Fruit fly (Drosophila melanogaster): ENCODE measurements around the gene CrebA.

Gene CrebA

dm6 chr3L:15514405-15514804, 20.8 kb upstream of the CrebA start (continued):
- TF ChIP-seq mirr (GFP tag; optimal IDR thresholded peaks at IDR 0.05) (no peak), HLH4C (GFP tag; IDR thresholded peaks at IDR 0.05; ENCODE audit: partially characterized antibody) (0 out of 3 replicates have a peak, but pooled peaks have one; percentile 7), Elba2 (GFP tag; optimal IDR thresholded peaks at IDR 0.05) (no peak), CHES-1-like (GFP tag; optimal IDR thresholded peaks at IDR 0.05) (peak; percentile 60), Six4 (GFP tag; optimal IDR thresholded peaks at IDR 0.05) (no peak), scrt (GFP tag; optimal IDR thresholded peaks at IDR 0.05) (peak; percentile 21), slbo (GFP tag; IDR thresholded peaks at IDR 0.05) (no peak), CG9727 (GFP tag; optimal IDR thresholded peaks at IDR 0.05) (no peak), Mrtf (GFP tag; IDR thresholded peaks at IDR 0.05) (no peak), CG34376 (GFP tag; optimal IDR thresholded peaks at IDR 0.05) (peak; percentile 48), CG12299 (tag; optimal IDR thresholded peaks at IDR 0.05) (no peak), Camta (GFP tag; optimal IDR thresholded peaks at IDR 0.05) (no peak), Max (GFP tag; optimal IDR thresholded peaks at IDR 0.05) (peak; percentile 35), stc (GFP tag; IDR thresholded peaks at IDR 0.05) (no peak), CG10321 (GFP tag; IDR thresholded peaks at IDR 0.05) (0 out of 2 replicates have a peak, but pooled peaks have one; percentile 45), CG31441 (GFP tag; IDR thresholded peaks at IDR 0.05) (no peak), grn (GFP tag; optimal IDR thresholded peaks at IDR 0.05) (peak; percentile 22), Abd-B (GFP tag; optimal IDR thresholded peaks at IDR 0.05) (no peak), Hsf (GFP tag; optimal IDR thresholded peaks at IDR 0.05) (no peak), CG34224 (GFP tag; IDR thresholded peaks at IDR 0.05; ENCODE audit: partially characterized antibody) (peak; percentile 55; the same call in 2 of the 3 replicates), CG18619 (GFP tag; optimal IDR thresholded peaks at IDR 0.05) (no peak), knrl (GFP tag; IDR thresholded peaks at IDR 0.05; ENCODE audit: partially characterized antibody) (no peak), Doc2 (GFP tag; IDR thresholded peaks at IDR 0.05) (no peak), gfzf (GFP tag; optimal IDR thresholded peaks at IDR 0.05) (no peak), eve (GFP tag; optimal IDR thresholded peaks at IDR 0.05) (no peak), CG1792 (GFP tag; optimal IDR thresholded peaks at IDR 0.05) (no peak), CG32767 (GFP tag; IDR thresholded peaks at IDR 0.05) (no peak), fd3F (GFP tag; optimal IDR thresholded peaks at IDR 0.05) (no peak), Dll (GFP tag; IDR thresholded peaks at IDR 0.05; ENCODE audit: partially characterized antibody) (peak; percentile 61), ro (GFP tag; IDR thresholded peaks at IDR 0.05) (no peak), Sry-δ (GFP tag; optimal IDR thresholded peaks at IDR 0.05) (no peak), bab2 (GFP tag; optimal IDR thresholded peaks at IDR 0.05) (no peak), Dref (GFP tag; IDR thresholded peaks at IDR 0.05) (no peak), CG13775 (GFP tag; optimal IDR thresholded peaks at IDR 0.05) (no peak), CG7357 (GFP tag; IDR thresholded peaks at IDR 0.05) (no peak), CG11560 (tag; IDR thresholded peaks at IDR 0.05) (no peak), CG4730 (GFP tag; IDR thresholded peaks at IDR 0.05) (no peak), CG30020 (tag; optimal IDR thresholded peaks at IDR 0.05) (no peak), phol (tag; optimal IDR thresholded peaks at IDR 0.05) (no peak), CG2199 (GFP tag; IDR thresholded peaks at IDR 0.05) (peak; percentile 40; the same call in 1 of the 3 replicates), CG9215 (GFP tag; IDR thresholded peaks at IDR 0.05) (no peak), CG14710 (tag; optimal IDR thresholded peaks at IDR 0.05) (no peak), tio (GFP tag; optimal IDR thresholded peaks at IDR 0.05) (no peak), CG6254 (GFP tag; optimal IDR thresholded peaks at IDR 0.05) (no peak), ap (GFP tag; IDR thresholded peaks at IDR 0.05) (no peak), eyg (GFP tag; optimal IDR thresholded peaks at IDR 0.05) (no peak), so (GFP tag; IDR thresholded peaks at IDR 0.05) (peak; percentile 30; the same call in 1 of the 3 replicates), CG9932 (GFP tag; IDR thresholded peaks at IDR 0.05) (no peak), CG11398 (GFP tag; optimal IDR thresholded peaks at IDR 0.05) (no peak), CG8290 (GFP tag; optimal IDR thresholded peaks at IDR 0.05) (peak; percentile 6), CG8290 (tag; optimal IDR thresholded peaks at IDR 0.05) (peak in 1 of 2 experiments; percentile 19), CG13287 (GFP tag; IDR thresholded peaks at IDR 0.05; ENCODE audit: partially characterized antibody) (peak; percentile 68)

Data from whole organism, embryonic.